Worm (Caenorhabditis elegans): ENCODE data around the gene C17F4.3.

DNA sequence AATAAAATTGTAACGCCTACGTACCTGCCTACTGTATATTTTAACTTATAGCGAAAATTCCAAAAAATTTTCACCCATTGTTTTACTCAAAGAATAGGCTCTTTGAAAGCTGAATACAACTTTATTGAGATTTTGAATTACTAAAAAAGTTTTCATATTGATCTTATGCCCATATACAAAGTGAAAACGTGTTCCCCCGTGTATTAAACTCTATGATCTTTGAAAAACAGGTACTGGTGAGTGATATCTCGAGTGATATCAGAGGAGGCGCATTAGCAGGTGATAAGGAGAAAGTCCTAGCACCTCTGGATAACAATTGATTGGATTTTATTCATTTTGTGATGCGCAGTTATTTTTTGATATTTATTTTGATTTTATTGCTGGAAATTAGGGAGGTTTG lies at the start of gene C17F4.3:
- TF ChIP-seq T23F11.4 (GFP tag; optimal IDR thresholded peaks at IDR 0.05), result no peak
- no peak for TF ChIP-seq nfya-1 (tag; optimal IDR thresholded peaks at IDR 0.05)
- TF ChIP-seq sox-4 (tag; optimal IDR thresholded peaks at IDR 0.05), result no peak
- no peak for TF ChIP-seq hlh-30 (tag; optimal IDR thresholded peaks at IDR 0.05; ENCODE audit: insufficient read depth)
- TF ChIP-seq pqm-1 (tag; optimal IDR thresholded peaks at IDR 0.05), result no peak
- no peak for TF ChIP-seq nhr-11 (tag; optimal IDR thresholded peaks at IDR 0.05)
